Worm (Caenorhabditis elegans) whole organism, young adult: ENCODE data around the gene F45E1.2.

ENCODE experiments used
- B0261.1 ChIP-seq: sonication (generic microtip); optimal IDR thresholded peaks from 2 replicates; lab custom pipeline; 2016; ENCODE audit warnings: mild to moderate bottlenecking, missing genetic modification characterization, moderate library complexity, missing compliant biosample characterization
- F39B2.1 ChIP-seq: fragments of 200-800 bp; sonication (Bioruptor generic); IDR thresholded peaks from 2 replicates; pipeline ENCODE4 v1.3.6; 2022; ENCODE audit warnings: missing genetic modification reagents, missing genetic modification characterization, missing compliant biosample characterization
- F55B11.4 ChIP-seq: sonication (generic microtip); optimal IDR thresholded peaks from 2 replicates; lab custom pipeline; 2016; ENCODE audit warnings: missing compliant biosample characterization, missing genetic modification characterization, borderline replicate concordance; ENCODE audit not compliant: insufficient read depth
- Y56A3A.18 ChIP-seq: fragments of 200-800 bp; sonication (Bioruptor generic); IDR thresholded peaks from 2 replicates; pipeline ENCODE4 v1.3.6; 2022; ENCODE audit warnings: missing genetic modification reagents, missing genetic modification characterization, missing compliant biosample characterization
- Y67H2A.10 ChIP-seq: fragments of 200-800 bp; sonication (Bioruptor generic); conservative IDR thresholded peaks from 2 replicates; pipeline ENCODE4 v1.3.6; 2022; ENCODE audit warnings: missing genetic modification reagents, missing genetic modification characterization, missing compliant biosample characterization
- akir-1 ChIP-seq: fragments of 200-800 bp; sonication (Bioruptor generic); optimal IDR thresholded peaks from 2 replicates; lab custom pipeline; 2018; ENCODE audit warnings: mild to moderate bottlenecking, missing genetic modification characterization, moderate library complexity, missing compliant biosample characterization
- aptf-2 ChIP-seq: fragments of 200-800 bp; sonication (Bioruptor generic); conservative IDR thresholded peaks from 2 replicates; pipeline ENCODE4 v1.3.6; 2022; ENCODE audit warnings: missing genetic modification reagents, missing genetic modification characterization, missing compliant biosample characterization
- attf-6 ChIP-seq: fragments of 200-800 bp; sonication (Bioruptor generic); IDR thresholded peaks from 2 replicates; pipeline ENCODE4 v1.3.6; 2022; ENCODE audit warnings: missing genetic modification reagents, missing genetic modification characterization, missing compliant biosample characterization
- bed-2 ChIP-seq: fragments of 200-800 bp; sonication (Bioruptor generic); IDR thresholded peaks from 2 replicates; pipeline ENCODE4 v1.3.6; 2022; ENCODE audit warnings: missing genetic modification reagents, missing genetic modification characterization, missing compliant biosample characterization
- ceh-40 ChIP-seq: fragments of 200-800 bp; sonication (Bioruptor generic); IDR thresholded peaks from 2 replicates; pipeline ENCODE4 v1.3.6; 2022; ENCODE audit warnings: missing genetic modification characterization, missing compliant biosample characterization
- ceh-58 ChIP-seq: fragments of 200-800 bp; sonication (Bioruptor generic); IDR thresholded peaks from 2 replicates; pipeline ENCODE4 v1.3.6; 2022; ENCODE audit warnings: missing genetic modification characterization, missing compliant biosample characterization
- die-1 ChIP-seq: sonication (generic microtip); optimal IDR thresholded peaks from 2 replicates; lab custom pipeline; 2016; ENCODE audit warnings: missing genotype, mild to moderate bottlenecking, missing genetic modification characterization, missing compliant biosample characterization
- dox-1 ChIP-seq: fragments of 200-800 bp; sonication (Bioruptor generic); IDR thresholded peaks from 2 replicates; pipeline ENCODE4 v1.3.6; 2022; ENCODE audit warnings: missing genetic modification reagents, missing genetic modification characterization, missing compliant biosample characterization
- dpff-1 ChIP-seq: sonication (generic microtip); optimal IDR thresholded peaks from 2 replicates; lab custom pipeline; 2017; ENCODE audit warnings: mild to moderate bottlenecking, missing genetic modification characterization, missing compliant biosample characterization
- egl-44 ChIP-seq: fragments of 200-800 bp; sonication (Bioruptor generic); IDR thresholded peaks from 2 replicates; pipeline ENCODE4 v1.3.6; 2022; ENCODE audit warnings: missing genetic modification reagents, missing genetic modification characterization, missing compliant biosample characterization
- him-1 ChIP-seq: sonication (generic microtip); optimal IDR thresholded peaks from 2 replicates; lab custom pipeline; 2016; ENCODE audit warnings: missing genotype, missing genetic modification reagents, missing genetic modification characterization, missing compliant biosample characterization
- hmg-1.2 ChIP-seq: fragments of 200-800 bp; sonication (Bioruptor generic); IDR thresholded peaks from 2 replicates; pipeline ENCODE4 v1.3.6; 2022; ENCODE audit warnings: missing genetic modification reagents, missing genetic modification characterization, missing compliant biosample characterization
- hmg-20 ChIP-seq: fragments of 200-800 bp; sonication (Bioruptor generic); IDR thresholded peaks from 2 replicates; pipeline ENCODE4 v1.3.6; 2022; ENCODE audit warnings: missing genetic modification reagents, missing genetic modification characterization, missing compliant biosample characterization
- hrde-1 ChIP-seq: sonication (generic microtip); optimal IDR thresholded peaks from 2 replicates; lab custom pipeline; 2016; ENCODE audit warnings: missing genetic modification characterization, mild to moderate bottlenecking, missing compliant biosample characterization, moderate library complexity, missing genotype, missing genetic modification reagents, borderline replicate concordance
- let-607 ChIP-seq, 2 experiments: fragments of 200-800 bp in 1 of 2; sonication (Bioruptor generic) in 1 of 2; sonication (generic microtip) in 1 of 2; optimal IDR thresholded peaks; 2 replicates each; lab custom pipeline; 2016 to 2018; ENCODE audit warnings: mild to moderate bottlenecking in 2 of 2, missing compliant biosample characterization in 2 of 2, missing genetic modification characterization in 2 of 2, moderate library complexity in 2 of 2, missing genotype in 1 of 2
- lin-26 ChIP-seq: fragments of 200-800 bp; sonication (Bioruptor generic); IDR thresholded peaks from 2 replicates; pipeline ENCODE4 v1.3.6; 2022; ENCODE audit warnings: missing genetic modification reagents, missing genetic modification characterization, missing compliant biosample characterization
- lin-54 ChIP-seq: fragments of 200-800 bp; sonication (Bioruptor generic); optimal IDR thresholded peaks from 2 replicates; lab custom pipeline; 2018; ENCODE audit warnings: mild to moderate bottlenecking, missing genetic modification characterization, missing compliant biosample characterization
- mcd-1 ChIP-seq: fragments of 200-800 bp; sonication (Bioruptor generic); IDR thresholded peaks from 2 replicates; pipeline ENCODE4 v1.3.6; 2022; ENCODE audit warnings: missing genetic modification reagents, missing genetic modification characterization, missing compliant biosample characterization
- nfyb-1 ChIP-seq: fragments of 200-800 bp; sonication (Bioruptor generic); IDR thresholded peaks from 2 replicates; pipeline ENCODE4 v1.3.6; 2022; ENCODE audit warnings: missing genetic modification reagents, missing genetic modification characterization, missing compliant biosample characterization
- nhr-179 ChIP-seq: sonication (generic microtip); optimal IDR thresholded peaks from 2 replicates; lab custom pipeline; 2016; ENCODE audit warnings: mild to moderate bottlenecking, missing genetic modification characterization, missing compliant biosample characterization
- pbrm-1 ChIP-seq: fragments of 200-800 bp; sonication (Bioruptor generic); IDR thresholded peaks from 2 replicates; pipeline ENCODE4 v1.3.6; 2022; ENCODE audit warnings: missing genetic modification reagents, missing genetic modification characterization, missing compliant biosample characterization
- rpc-1 ChIP-seq, 2 experiments: fragments of 150-350 bp in 1 of 2; sonication (generic microtip) in 1 of 2; optimal IDR thresholded peaks; 2 replicates each; lab custom pipeline; 2014 to 2018; ENCODE audit warnings: missing biosample characterization in 1 of 2, missing genetic modification characterization in 1 of 2, missing genetic modification reagents in 1 of 2, missing genotype in 1 of 2
- snpc-1.1 ChIP-seq: sonication (generic microtip); optimal IDR thresholded peaks from 2 replicates; lab custom pipeline; 2017; ENCODE audit warnings: missing genetic modification characterization, mild to moderate bottlenecking, missing compliant biosample characterization, antibody characterized with exemption, moderate library complexity, missing genotype, missing genetic modification reagents; ENCODE audit not compliant: insufficient read depth
- snpc-4 ChIP-seq, 5 experiments: fragments of 150-350 bp in 1 of 5; sonication (generic microtip) in 4 of 5; optimal IDR thresholded peaks; 2 replicates each; lab custom pipeline; 2014 to 2018; ENCODE audit warnings: missing genetic modification characterization in 5 of 5, missing biosample characterization in 3 of 5, antibody characterized with exemption in 2 of 5, mild to moderate bottlenecking in 2 of 5, missing compliant biosample characterization in 2 of 5, missing genotype in 2 of 5, moderate library complexity in 2 of 5, missing genetic modification reagents in 1 of 5
- somi-1 ChIP-seq: fragments of 200-800 bp; sonication (Bioruptor generic); optimal IDR thresholded peaks from 2 replicates; lab custom pipeline; 2018; ENCODE audit warnings: mild to moderate bottlenecking, missing genetic modification characterization, missing compliant biosample characterization
- tbp1 ChIP-seq: fragments of 200-800 bp; sonication (Bioruptor generic); optimal IDR thresholded peaks from 2 replicates; lab custom pipeline; 2018; ENCODE audit warnings: mild to moderate bottlenecking, missing genetic modification characterization, missing compliant biosample characterization
- tbx-9 ChIP-seq: sonication (generic microtip); optimal IDR thresholded peaks from 2 replicates; lab custom pipeline; 2016; ENCODE audit warnings: borderline replicate concordance, missing genetic modification characterization, inconsistent platforms, missing compliant biosample characterization
- ztf-18 ChIP-seq: sonication (generic microtip); optimal IDR thresholded peaks from 2 replicates; lab custom pipeline; 2016; ENCODE audit warnings: missing genotype, mild to moderate bottlenecking, missing genetic modification characterization, missing compliant biosample characterization
- ztf-22 ChIP-seq: fragments of 200-800 bp; sonication (Bioruptor generic); optimal IDR thresholded peaks from 2 replicates; lab custom pipeline; 2018; ENCODE audit warnings: mild to moderate bottlenecking, missing genetic modification characterization, moderate library complexity, missing compliant biosample characterization
- ztf-25 ChIP-seq: fragments of 200-800 bp; sonication (Bioruptor generic); IDR thresholded peaks from 2 replicates; pipeline ENCODE4 v1.3.6; 2022; ENCODE audit warnings: missing genetic modification reagents, missing genetic modification characterization, missing compliant biosample characterization

The F45E1.2 gene

DNA sequence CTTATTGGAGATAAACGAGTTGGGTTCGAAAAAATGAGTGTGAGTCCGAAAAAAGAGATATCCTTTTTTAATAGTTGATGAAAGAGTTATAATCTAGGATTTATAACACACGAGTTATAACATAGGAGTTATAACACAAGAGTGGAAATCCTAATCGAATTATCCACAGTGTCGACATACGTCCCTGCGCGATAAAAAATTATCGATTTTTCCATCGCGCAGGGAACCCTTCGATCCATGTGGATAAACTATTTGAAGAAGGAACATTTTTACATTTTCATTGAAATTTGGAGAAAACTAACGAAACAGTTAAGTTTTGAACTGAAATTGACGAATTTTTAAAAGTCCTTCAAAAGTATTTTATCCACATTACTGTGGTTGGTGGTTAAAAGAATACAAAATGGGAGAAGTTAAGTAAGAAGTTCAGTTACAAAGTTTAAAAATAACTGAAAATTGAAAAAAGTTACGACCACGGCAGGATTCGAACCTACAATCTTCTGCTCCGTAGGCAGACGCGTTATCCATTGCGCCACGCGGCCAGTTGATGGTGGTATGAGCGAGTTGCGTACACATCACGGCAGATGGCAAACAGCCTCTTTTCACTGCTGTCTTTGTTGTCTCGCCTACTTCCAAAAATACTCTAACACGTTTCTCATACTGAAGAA lies 32.8 kb downstream of the F45E1.2 start (continued):
- peak; percentile 98 for TF ChIP-seq nfyb-1
- peak; percentile 27 for TF ChIP-seq hrde-1 (tag; lab: Kevin White, UChicago)
- peak; percentile 75 for TF ChIP-seq akir-1
- peak; percentile 18 for TF ChIP-seq F55B11.4 (tag; lab: Kevin White, UChicago)

DNA sequence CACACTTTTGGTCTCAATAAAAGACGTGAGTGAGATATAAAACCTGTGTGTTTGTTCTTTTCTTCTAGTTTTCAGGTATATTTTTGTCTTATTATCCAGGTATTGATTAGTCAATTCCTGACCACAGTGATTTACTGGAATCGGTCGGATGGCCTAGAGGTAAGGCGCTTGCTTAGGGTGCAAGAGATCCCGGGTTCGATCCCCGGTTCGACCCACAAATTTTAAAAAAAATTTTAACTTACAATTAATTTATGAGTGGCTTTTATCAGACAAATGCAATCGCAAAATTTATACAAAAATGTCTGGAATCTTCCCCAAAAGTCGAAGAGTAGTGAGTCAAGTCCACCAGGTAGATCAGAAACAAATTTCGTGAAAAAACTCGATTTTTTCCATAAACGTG lies 33.8 kb downstream of the F45E1.2 start:
- peak; percentile 80 for TF ChIP-seq tbp1 (GFP tag; lab: Kevin White, UChicago)
- no peak for TF ChIP-seq tbx-9 (tag; lab: Kevin White, UChicago)
- 0 out of 2 replicates have a peak, but pooled peaks have one; percentile 55 for TF ChIP-seq Y56A3A.18 (GFP tag; lab: Robert Waterston, UW)
- TF ChIP-seq lin-26 (GFP tag; lab: Robert Waterston, UW): peak; percentile 89
- peak; percentile 50 for TF ChIP-seq him-1
- TF ChIP-seq ztf-25 (GFP tag; lab: Robert Waterston, UW): peak; percentile 66; the same call in 1 of the 2 replicates
- peak; percentile 29 for TF ChIP-seq ztf-18 (tag; lab: Kevin White, UChicago)
- 0 out of 2 replicates have a peak, but pooled peaks have one; percentile 34 for TF ChIP-seq hmg-20 (GFP tag; lab: Robert Waterston, UW)
- peak; percentile 31; the same call in 1 of the 2 replicates for TF ChIP-seq attf-6 (GFP tag; lab: Robert Waterston, UW)
- TF ChIP-seq snpc-4 (GFP tag; optimal IDR thresholded peaks at IDR 0.05; lab: Kevin White, UChicago): no peak
- TF ChIP-seq snpc-4 (tag; optimal IDR thresholded peaks at IDR 0.05; lab: Kevin White, UChicago): no peak
- no peak for TF ChIP-seq ztf-22 (GFP tag; lab: Kevin White, UChicago)
- TF ChIP-seq die-1 (tag; lab: Kevin White, UChicago): peak; percentile 53
- 0 out of 2 replicates have a peak, but pooled peaks have one; percentile 17 for TF ChIP-seq hmg-1.2
- peak; percentile 35 for TF ChIP-seq B0261.1 (tag; lab: Kevin White, UChicago)
- TF ChIP-seq somi-1 (GFP tag; lab: Kevin White, UChicago): no peak
- no peak for TF ChIP-seq dpff-1 (tag; lab: Kevin White, UChicago)
- TF ChIP-seq egl-44 (GFP tag; lab: Robert Waterston, UW): 0 out of 2 replicates have a peak, but pooled peaks have one; percentile 14
- TF ChIP-seq nhr-179: no peak
- peak; percentile 44 for TF ChIP-seq rpc-1 (optimal IDR thresholded peaks at IDR 0.05; lab: Kevin White, UChicago)
- TF ChIP-seq rpc-1 (tag; optimal IDR thresholded peaks at IDR 0.05; lab: Kevin White, UChicago): peak; percentile 69
- 0 out of 2 replicates have a peak, but pooled peaks have one; percentile 80 for TF ChIP-seq ceh-58 (GFP tag; lab: Robert Waterston, UW)

DNA sequence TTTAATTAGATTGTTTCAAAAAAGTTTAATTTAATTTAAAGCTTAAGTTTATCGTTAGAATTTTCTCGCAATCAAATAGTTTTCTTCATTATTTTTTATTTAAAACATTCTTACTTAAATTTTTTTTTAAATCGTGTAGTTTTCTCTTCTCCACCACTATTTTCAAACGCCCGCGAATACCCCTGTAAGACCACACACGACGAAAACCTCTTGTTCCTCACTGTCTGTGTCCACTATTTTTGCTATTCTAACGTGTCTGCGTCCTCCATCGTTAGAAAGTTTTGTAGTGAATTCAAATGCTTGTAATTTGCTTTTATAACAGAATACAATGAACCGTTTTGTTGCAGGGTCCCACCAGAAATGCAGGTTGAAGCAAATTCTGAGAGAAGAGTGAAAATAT lies 37.4 kb downstream of the F45E1.2 start, which contains the start of gene xol-1:
Gene xol-1 (plus strand): TSS at position 347 of the 400 bp plus-strand sequence.
- TF ChIP-seq pbrm-1 (GFP tag; lab: Robert Waterston, UW) (no peak), F39B2.1 (GFP tag; lab: Robert Waterston, UW) (no peak), dox-1 (no peak), let-607 (tag; optimal IDR thresholded peaks at IDR 0.05; lab: Kevin White, UChicago) (no peak), ceh-40 (GFP tag; lab: Robert Waterston, UW) (no peak)
- TF ChIP-seq, all 124 proteins: peak for 0

DNA sequence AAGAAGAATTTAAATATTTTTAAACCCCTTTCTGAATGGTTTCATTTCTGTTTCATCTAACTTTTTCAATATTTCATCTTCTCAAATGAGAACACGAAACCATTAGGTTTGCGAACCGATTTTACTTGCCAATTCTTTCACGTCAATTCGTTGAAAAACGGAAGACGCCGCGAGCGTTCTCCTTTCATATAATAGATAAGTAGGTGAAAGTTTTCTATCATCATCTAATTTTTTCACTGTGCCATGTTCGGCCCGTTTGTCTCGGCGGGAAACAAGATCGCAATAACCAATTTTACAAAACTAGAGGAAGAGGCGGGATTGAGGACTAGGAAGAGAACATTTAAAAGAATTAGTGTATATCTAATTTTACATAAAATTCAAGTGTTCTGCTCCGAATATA lies 41.6 kb downstream of the F45E1.2 start, which contains the start of gene C18A11.4:
Gene C18A11.4 (plus strand): TSS at position 367 of the 400 bp plus-strand sequence.
- TF ChIP-seq nfyb-1: no peak
- TF ChIP-seq snpc-1.1 (tag; lab: Kevin White, UChicago): no peak
- TF ChIP-seq lin-54 (GFP tag; lab: Kevin White, UChicago): no peak
- TF ChIP-seq Y67H2A.10 (GFP tag; lab: Robert Waterston, UW): no peak
- TF ChIP-seq dox-1: no peak
- no peak for TF ChIP-seq bed-2 (GFP tag; lab: Robert Waterston, UW)
- TF ChIP-seq aptf-2 (GFP tag; lab: Robert Waterston, UW): no peak
- TF ChIP-seq lin-26 (GFP tag; lab: Robert Waterston, UW): no peak
- TF ChIP-seq let-607 (tag; optimal IDR thresholded peaks at IDR 0.05; lab: Kevin White, UChicago): no peak
- TF ChIP-seq mcd-1 (GFP tag; lab: Robert Waterston, UW): no peak
